Worm (Caenorhabditis elegans) whole organism, L3 larva: ENCODE results near the gene D1022.2.

ENCODE experiments used
- ZK546.5 ChIP-seq: sonication (generic microtip); optimal IDR thresholded peaks from 2 replicates; lab custom pipeline; 2017; ENCODE audit warnings: missing biosample characterization, missing genetic modification characterization
- aly-2 ChIP-seq: fragments of 150-350 bp; optimal IDR thresholded peaks from 2 replicates; lab custom pipeline; 2014; ENCODE audit warnings: missing biosample characterization, missing genetic modification characterization
- ceh-28 ChIP-seq: fragments of 150-350 bp; optimal IDR thresholded peaks from 2 replicates; lab custom pipeline; 2014; ENCODE audit warnings: missing biosample characterization, missing genetic modification reagents, missing genetic modification characterization
- ceh-82 ChIP-seq: fragments of 150-350 bp; optimal IDR thresholded peaks from 2 replicates; lab custom pipeline; 2014; ENCODE audit warnings: missing biosample characterization, missing genetic modification characterization
- ceh-9 ChIP-seq: sonication (generic microtip); optimal IDR thresholded peaks from 2 replicates; lab custom pipeline; 2018; ENCODE audit warnings: missing biosample characterization, missing genetic modification characterization
- daf-12 ChIP-seq: fragments of 150-350 bp; optimal IDR thresholded peaks from 2 replicates; lab custom pipeline; 2014; ENCODE audit warnings: missing biosample characterization, missing genetic modification reagents, missing genetic modification characterization
- egl-27 ChIP-seq: sonication (generic microtip); optimal IDR thresholded peaks from 4 replicates; lab custom pipeline; 2017; ENCODE audit warnings: missing biosample characterization, missing genetic modification reagents, missing genetic modification characterization
- egl-5 ChIP-seq: fragments of 150-350 bp; optimal IDR thresholded peaks from 2 replicates; lab custom pipeline; 2017; ENCODE audit warnings: missing biosample characterization, missing genetic modification reagents, missing genetic modification characterization, inconsistent platforms
- elt-1 ChIP-seq: fragments of 150-350 bp; optimal IDR thresholded peaks from 2 replicates; lab custom pipeline; 2014; ENCODE audit warnings: missing biosample characterization, missing genetic modification characterization
- fkh-2 ChIP-seq: fragments of 150-350 bp; optimal IDR thresholded peaks from 2 replicates; lab custom pipeline; 2014; ENCODE audit warnings: missing biosample characterization, missing genetic modification reagents, missing genetic modification characterization
- fos-1 ChIP-seq: fragments of 150-350 bp; optimal IDR thresholded peaks from 2 replicates; lab custom pipeline; 2014; ENCODE audit warnings: missing biosample characterization, missing genetic modification characterization
- hmg-11 ChIP-seq: sonication (generic microtip); optimal IDR thresholded peaks from 2 replicates; lab custom pipeline; 2016; ENCODE audit warnings: missing genetic modification characterization, missing compliant biosample characterization
- jun-1 ChIP-seq: fragments of 150-350 bp; optimal IDR thresholded peaks from 2 replicates; lab custom pipeline; 2014; ENCODE audit warnings: missing biosample characterization, missing genetic modification reagents, missing genetic modification characterization
- lin-15B ChIP-seq: fragments of 150-350 bp; optimal IDR thresholded peaks from 2 replicates; lab custom pipeline; 2014; ENCODE audit warnings: missing biosample characterization, missing genetic modification characterization
- lsy-12 ChIP-seq: sonication (generic microtip); optimal IDR thresholded peaks from 2 replicates; lab custom pipeline; 2016; ENCODE audit warnings: mild to moderate bottlenecking, missing genetic modification characterization, missing compliant biosample characterization
- mdl-1 ChIP-seq: fragments of 150-350 bp; optimal IDR thresholded peaks from 2 replicates; lab custom pipeline; 2014; ENCODE audit warnings: missing biosample characterization, missing genetic modification characterization
- mml-1 ChIP-seq: fragments of 150-350 bp; sonication (generic microtip); optimal IDR thresholded peaks from 3 replicates; lab custom pipeline; 2014; ENCODE audit warnings: missing biosample characterization, missing genetic modification characterization
- nfya-1 ChIP-seq: sonication (generic microtip); optimal IDR thresholded peaks from 2 replicates; lab custom pipeline; 2017; ENCODE audit warnings: missing genetic modification characterization, mild to moderate bottlenecking, missing compliant biosample characterization, antibody characterized with exemption, moderate library complexity; ENCODE audit not compliant: insufficient read depth
- nhr-11 ChIP-seq: fragments of 150-350 bp; optimal IDR thresholded peaks from 2 replicates; lab custom pipeline; 2014; ENCODE audit warnings: missing biosample characterization, missing genetic modification characterization
- nhr-12 ChIP-seq: fragments of 150-350 bp; optimal IDR thresholded peaks from 2 replicates; lab custom pipeline; 2014; ENCODE audit warnings: missing biosample characterization, missing genetic modification characterization
- nhr-23 ChIP-seq: fragments of 150-350 bp; optimal IDR thresholded peaks from 2 replicates; lab custom pipeline; 2014; ENCODE audit warnings: missing biosample characterization, missing genetic modification reagents, missing genetic modification characterization
- nhr-237 ChIP-seq: fragments of 150-350 bp; optimal IDR thresholded peaks from 2 replicates; lab custom pipeline; 2014; ENCODE audit warnings: missing biosample characterization, missing genetic modification characterization
- nhr-25 ChIP-seq: sonication (generic microtip); optimal IDR thresholded peaks from 2 replicates; lab custom pipeline; 2017; ENCODE audit warnings: missing biosample characterization, missing genetic modification characterization
- nhr-43 ChIP-seq: sonication (generic microtip); optimal IDR thresholded peaks from 2 replicates; lab custom pipeline; 2016; ENCODE audit warnings: mild to moderate bottlenecking, missing genetic modification characterization, missing compliant biosample characterization; ENCODE audit not compliant: poor library complexity, severe bottlenecking
- nhr-77 ChIP-seq: fragments of 150-350 bp; optimal IDR thresholded peaks from 2 replicates; lab custom pipeline; 2014; ENCODE audit warnings: missing biosample characterization, missing genetic modification characterization
- pqm-1 ChIP-seq: fragments of 150-350 bp; optimal IDR thresholded peaks from 2 replicates; lab custom pipeline; 2017; ENCODE audit warnings: missing biosample characterization, missing genetic modification characterization, inconsistent platforms
- sea-2 ChIP-seq: fragments of 150-350 bp; sonication (generic microtip); optimal IDR thresholded peaks from 4 replicates; lab custom pipeline; 2014; ENCODE audit warnings: missing biosample characterization, missing genetic modification reagents, missing genetic modification characterization
- snpc-4 ChIP-seq: fragments of 150-350 bp; optimal IDR thresholded peaks from 2 replicates; lab custom pipeline; 2014; ENCODE audit warnings: missing biosample characterization, missing genetic modification characterization
- unc-39 ChIP-seq: sonication (generic microtip); optimal IDR thresholded peaks from 4 replicates; lab custom pipeline; 2017; ENCODE audit warnings: missing biosample characterization, missing genetic modification characterization
- unc-62 ChIP-seq: fragments of 150-350 bp; sonication (generic microtip); optimal IDR thresholded peaks from 4 replicates; lab custom pipeline; 2014; ENCODE audit warnings: missing biosample characterization, missing genetic modification reagents, missing genetic modification characterization

The D1022.2 gene

ce11 chrII:7478487-7479234, 19.4 kb downstream of the D1022.2 start, which contains the start of the genes aka-1 and ubc-6 (continued):
- TF ChIP-seq ceh-82 (tag; lab: Kevin White, UChicago), result peak; percentile 26
- TF ChIP-seq unc-62 (GFP tag; lab: Kevin White, UChicago), result peak; percentile 60
- no peak for TF ChIP-seq sea-2 (GFP tag; lab: Kevin White, UChicago)
- TF ChIP-seq egl-5 (tag; lab: Kevin White, UChicago), result peak; percentile 37
- no peak for TF ChIP-seq nhr-237
- TF ChIP-seq nhr-77 (tag; lab: Kevin White, UChicago), result no peak
- no peak for TF ChIP-seq elt-1

ce11 chrII:7483009-7483408, 23.7 kb downstream of the D1022.2 start, which contains the start of gene cah-2:
Gene cah-2 (minus strand): TSS chrII:7483109.
- no peak for TF ChIP-seq nfya-1
- no peak for TF ChIP-seq daf-12 (tag; lab: Kevin White, UChicago)
- no peak for TF ChIP-seq ZK546.5

- TF ChIP-seq nhr-43 (tag; lab: Kevin White, UChicago), result no peak
These were observed 30.3 kb downstream of the D1022.2 start, which contains the start of gene D1022.9 for ce11 chrII:7489605-7490004. Gene D1022.9 (minus strand): TSS chrII:7489705.

ce11 chrII:7493599-7493998, 34.3 kb downstream of the D1022.2 start, which contains the start of gene nas-23:
Gene nas-23 (minus strand): TSS chrII:7493699.
- TF ChIP-seq egl-27 (no peak), nhr-43 (tag; lab: Kevin White, UChicago) (no peak), hmg-11 (tag; lab: Kevin White, UChicago) (no peak), ceh-9 (tag; lab: Kevin White, UChicago) (no peak), nhr-77 (tag; lab: Kevin White, UChicago) (no peak), lin-15B (tag; lab: Kevin White, UChicago) (no peak), fos-1 (tag; lab: Kevin White, UChicago) (no peak), ZK546.5 (no peak), nhr-25 (no peak), jun-1 (tag; lab: Kevin White, UChicago) (no peak), pqm-1 (tag; lab: Kevin White, UChicago) (no peak), nhr-12 (tag; lab: Kevin White, UChicago) (no peak), elt-1 (no peak), nhr-11 (tag; lab: Kevin White, UChicago) (no peak), fkh-2 (tag; lab: Kevin White, UChicago) (no peak), unc-39 (no peak), snpc-4 (tag; lab: Kevin White, UChicago) (no peak), mdl-1 (tag; lab: Kevin White, UChicago) (no peak)

- TF ChIP-seq lsy-12 (tag; lab: Kevin White, UChicago) (no peak), ceh-28 (tag; lab: Kevin White, UChicago) (peak; percentile 1)
- TF ChIP-seq, all 47 proteins: peak for 1
These were observed 34.9 kb downstream of the D1022.2 start, which contains the start of gene R10H1.1 for ce11 chrII:7494155-7494554. Gene R10H1.1 (plus strand): TSS chrII:7494455.

ce11 chrII:7496070-7496469, 36.8 kb downstream of the D1022.2 start, which contains the start of gene spi-1:
Gene spi-1 (plus strand): TSS chrII:7496247.
- TF ChIP-seq elt-1, result no peak
- no peak for TF ChIP-seq nhr-237
- no peak for TF ChIP-seq aly-2 (tag; lab: Kevin White, UChicago)
- no peak for TF ChIP-seq mml-1 (tag; lab: Kevin White, UChicago)
- TF ChIP-seq nhr-23 (tag; lab: Kevin White, UChicago), result peak; percentile 59
- TF ChIP-seq sea-2 (GFP tag; lab: Kevin White, UChicago), result no peak
